Fruit fly (Drosophila melanogaster) Kc167 (cell line): ENCODE measurements around the gene plx.
A peak's percentile ranks its signal among the peaks of the same experiment; 100 is the strongest.

Experiments used
- Myc ChIP-seq: fragments of >200 bp; optimal IDR thresholded peaks from 2 replicates; lab custom pipeline; 2017; ENCODE audit warnings: missing external identifiers
- Sin3A ChIP-seq: fragments of >200 bp; optimal IDR thresholded peaks from 2 replicates; lab custom pipeline; 2018; ENCODE audit warnings: missing external identifiers
- h ChIP-seq: fragments of >200 bp; optimal IDR thresholded peaks from 3 replicates; lab custom pipeline; 2018; ENCODE audit warnings: missing external identifiers
- insv ChIP-seq: fragments of >200 bp; optimal IDR thresholded peaks from 3 replicates; lab custom pipeline; 2018; ENCODE audit warnings: missing external identifiers
- psq ChIP-seq: fragments of >200 bp; optimal IDR thresholded peaks from 2 replicates; lab custom pipeline; 2017; ENCODE audit warnings: missing external identifiers
- ttk ChIP-seq: sonication (Bioruptor generic); optimal IDR thresholded peaks from 2 replicates; lab custom pipeline; 2017; ENCODE audit warnings: missing external identifiers

The plx gene

DNA sequence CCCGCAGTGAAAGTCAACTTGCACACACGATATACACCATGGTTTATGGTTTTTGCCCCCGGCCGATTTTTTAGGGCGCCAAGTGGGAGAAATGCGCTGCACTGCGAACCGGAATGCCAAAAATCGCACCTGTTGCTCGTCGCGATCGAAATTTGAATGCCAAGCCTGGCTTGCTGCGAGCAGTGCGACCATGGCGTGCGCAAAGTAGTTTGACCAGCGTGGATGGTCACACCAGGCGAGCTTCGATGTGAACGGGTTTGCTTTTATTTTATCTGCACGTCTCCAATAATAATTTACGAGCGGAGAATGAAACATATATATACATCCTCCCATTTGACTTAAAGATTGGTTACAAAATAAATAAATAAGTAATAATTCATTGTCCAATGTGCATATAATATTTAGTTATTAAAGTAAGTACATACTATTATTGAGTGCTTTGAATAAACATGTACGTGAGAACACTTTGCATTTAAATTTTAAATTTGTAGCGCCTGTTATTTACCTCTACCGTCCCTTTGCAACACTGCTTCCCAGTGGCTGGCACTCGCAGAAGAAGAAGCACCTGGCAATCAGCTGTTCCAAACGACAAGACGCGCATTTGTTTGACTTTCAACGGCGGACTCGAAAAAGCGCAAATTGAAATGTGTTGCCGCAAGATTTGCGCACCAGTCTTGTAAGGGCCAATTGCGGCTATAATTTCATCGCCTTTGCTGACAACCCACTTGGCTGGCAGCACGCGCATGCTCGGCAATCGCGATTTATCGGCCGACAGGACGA is at the start of gene plx, which contains the start of gene Rab23:
plx (plus strand) TSS at position 587 of the 780 bp plus-strand sequence.
Rab23 (minus strand) TSS at position 166 of the 780 bp plus-strand sequence.
- TF ChIP-seq insv (no peak), psq (lab: Kevin White, UChicago) (no peak), h (lab: Kevin White, UChicago) (no peak), Sin3A (lab: Kevin White, UChicago) (no peak), Myc (lab: Kevin White, UChicago) (no peak), ttk (lab: Kevin White, UChicago) (no peak)

DNA sequence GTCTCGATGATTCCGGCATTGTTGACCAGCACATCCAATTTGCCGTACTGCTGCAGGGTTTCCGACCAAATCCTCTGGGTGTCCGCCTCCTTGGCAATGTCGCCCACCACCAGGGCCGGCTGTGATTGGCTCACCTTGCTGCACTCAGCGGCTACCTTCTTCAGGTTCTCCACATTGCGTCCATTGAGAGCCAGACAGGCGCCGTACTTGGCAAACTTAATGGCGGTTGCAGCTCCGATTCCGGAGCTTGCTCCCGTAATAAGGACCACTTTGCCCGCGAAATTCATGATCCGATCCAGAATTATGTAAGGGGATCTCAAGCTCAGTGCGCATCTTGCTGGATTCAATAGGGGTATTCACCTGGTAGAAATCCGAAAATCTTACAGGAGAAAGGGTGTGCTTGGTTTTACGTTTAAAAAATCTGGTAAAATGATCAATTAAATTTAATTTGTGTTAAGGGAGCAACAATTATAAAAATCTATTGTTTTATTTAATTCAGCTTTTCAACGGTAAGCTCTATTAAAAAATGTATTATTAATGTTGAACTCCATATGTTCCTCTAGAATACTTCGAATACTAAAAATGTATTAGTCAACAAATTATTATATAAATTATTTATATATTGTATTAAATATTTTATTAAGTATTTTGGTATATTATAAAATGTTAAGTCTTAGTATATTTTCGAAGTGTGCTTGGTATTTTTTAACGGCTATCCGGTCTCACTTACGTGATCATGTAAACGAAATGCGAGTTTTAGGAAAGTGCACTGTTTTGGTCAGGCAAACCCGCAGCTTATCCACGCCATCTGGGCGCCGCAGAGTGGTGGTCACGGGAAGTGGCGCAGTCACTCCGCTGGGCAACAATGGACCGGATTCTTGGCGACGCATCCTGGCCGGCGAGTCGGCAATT is 48.9 kb upstream of the plx start, which contains the start of the genes CG31548 and CG12170:
CG31548 (minus strand) TSS at position 334 of the 912 bp plus-strand sequence.
CG12170 (plus strand) TSS at position 716 of the 912 bp plus-strand sequence.
- TF ChIP-seq Myc (lab: Kevin White, UChicago) = no peak
- TF ChIP-seq insv = no peak
- no peak for TF ChIP-seq h (lab: Kevin White, UChicago)

DNA sequence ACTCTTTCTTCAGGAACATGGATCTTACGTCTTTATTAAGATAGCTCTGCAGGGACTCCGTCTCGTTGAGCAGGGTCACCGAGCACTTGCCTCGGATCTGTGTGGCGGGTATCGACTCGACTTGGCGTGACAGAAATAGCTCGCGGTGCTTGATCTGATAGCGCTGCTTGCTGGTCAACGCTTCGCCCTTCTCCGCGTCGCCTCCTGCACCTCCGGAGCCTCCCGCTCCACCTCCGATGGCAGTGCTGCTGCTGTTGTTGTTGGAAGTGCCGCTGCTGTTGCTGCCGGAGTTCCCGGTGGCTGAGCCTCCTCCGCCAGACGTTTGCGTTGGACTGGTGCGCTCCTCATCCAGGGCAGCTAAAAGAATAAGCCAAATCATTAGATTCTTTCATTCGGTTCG is 42.2 kb upstream of the plx start:
- TF ChIP-seq h (lab: Kevin White, UChicago) (no peak), Myc (lab: Kevin White, UChicago) (no peak), ttk (lab: Kevin White, UChicago) (no peak)

DNA sequence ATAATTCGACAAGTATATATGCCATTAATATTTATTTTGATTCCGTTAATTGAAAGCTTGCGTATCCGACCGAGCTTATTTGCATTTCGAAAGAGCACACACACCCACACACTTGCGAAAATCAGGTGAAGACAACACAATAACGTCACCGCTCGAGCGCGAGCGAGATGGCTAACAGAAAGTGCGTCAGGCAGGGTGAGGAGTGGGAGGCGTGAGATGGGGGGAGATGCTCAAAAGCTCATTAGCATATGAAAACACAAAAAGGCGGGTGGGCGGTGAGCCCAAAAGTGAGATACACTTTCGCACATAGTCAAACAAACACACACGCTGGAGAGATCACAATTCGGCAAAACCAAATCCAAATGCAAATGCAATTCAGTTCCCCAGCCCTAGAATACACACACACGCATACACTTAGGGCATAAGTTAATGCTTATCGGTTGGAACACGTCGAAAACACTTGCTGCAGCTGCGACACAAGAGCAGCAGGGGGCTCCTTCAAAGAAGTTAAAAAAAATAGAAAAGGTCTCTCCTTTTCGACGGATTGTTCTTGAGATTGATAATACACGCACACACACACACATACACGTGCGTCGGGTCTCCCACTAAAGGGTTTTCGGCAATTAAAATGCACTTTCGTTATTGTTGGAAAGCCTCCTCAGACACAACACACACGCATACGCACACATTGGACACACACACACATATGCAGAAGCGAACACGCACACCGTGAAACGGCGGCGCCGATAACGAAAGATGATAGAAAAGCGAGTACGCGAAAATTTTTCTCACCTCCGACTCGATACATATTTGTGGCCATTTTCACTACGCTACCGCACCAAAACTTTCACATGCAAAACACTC is 37.7 kb upstream of the plx start:
- TF ChIP-seq psq (lab: Kevin White, UChicago) (no peak), Sin3A (lab: Kevin White, UChicago) (no peak), ttk (lab: Kevin White, UChicago) (no peak), Myc (lab: Kevin White, UChicago) (no peak), insv (no peak), h (lab: Kevin White, UChicago) (no peak)

DNA sequence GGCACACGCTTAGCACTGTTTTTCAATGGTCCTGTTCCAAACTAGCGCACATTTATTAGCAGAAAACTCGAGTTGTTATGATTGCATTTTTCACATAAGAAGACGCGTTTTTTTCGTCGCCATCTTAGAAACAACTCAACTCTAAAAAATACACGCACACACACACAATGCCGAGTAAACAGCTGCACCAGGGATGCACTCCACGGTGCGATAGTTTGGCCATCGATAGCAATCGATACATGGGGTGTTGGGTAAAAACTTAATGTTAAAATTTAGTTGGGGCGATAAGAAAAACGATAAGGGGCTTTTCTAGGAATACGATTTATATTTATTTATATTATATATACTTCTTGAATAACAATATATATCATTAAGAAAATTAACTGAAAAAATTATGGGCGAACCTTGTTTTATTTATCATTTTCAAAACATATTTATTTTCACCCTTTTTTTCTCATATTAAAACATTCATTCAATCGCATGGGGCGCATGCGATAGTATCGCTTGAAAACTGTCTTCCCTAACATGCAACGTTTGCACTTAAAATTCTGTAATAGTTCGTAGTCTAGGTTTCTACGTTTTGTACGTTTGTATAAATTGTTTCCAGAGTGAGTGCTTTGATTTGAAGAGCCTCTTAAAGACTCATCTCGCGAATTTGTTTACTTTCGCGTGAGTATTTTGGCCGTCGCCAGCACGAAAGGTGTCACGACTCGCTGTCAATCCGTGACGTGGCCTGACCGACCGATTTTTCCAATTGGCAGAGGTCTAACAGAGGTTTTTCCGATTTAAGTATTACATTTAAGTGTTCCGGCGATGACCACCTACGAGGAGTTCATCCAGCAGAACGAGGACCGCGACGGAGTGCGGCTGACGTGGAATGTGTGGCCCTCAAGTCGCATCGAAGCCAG is 36.8 kb upstream of the plx start, which contains the start of the genes MTA1-like and Sec23:
MTA1-like (minus strand) TSS at position 170 of the 908 bp plus-strand sequence.
Sec23 (plus strand) TSS at position 497 of the 908 bp plus-strand sequence.
- no peak for TF ChIP-seq psq (lab: Kevin White, UChicago)
- TF ChIP-seq Myc (lab: Kevin White, UChicago) = no peak
- no peak for TF ChIP-seq h (lab: Kevin White, UChicago)
- no peak for TF ChIP-seq ttk (lab: Kevin White, UChicago)
- no peak for TF ChIP-seq Sin3A (lab: Kevin White, UChicago)
- no peak for TF ChIP-seq insv

DNA sequence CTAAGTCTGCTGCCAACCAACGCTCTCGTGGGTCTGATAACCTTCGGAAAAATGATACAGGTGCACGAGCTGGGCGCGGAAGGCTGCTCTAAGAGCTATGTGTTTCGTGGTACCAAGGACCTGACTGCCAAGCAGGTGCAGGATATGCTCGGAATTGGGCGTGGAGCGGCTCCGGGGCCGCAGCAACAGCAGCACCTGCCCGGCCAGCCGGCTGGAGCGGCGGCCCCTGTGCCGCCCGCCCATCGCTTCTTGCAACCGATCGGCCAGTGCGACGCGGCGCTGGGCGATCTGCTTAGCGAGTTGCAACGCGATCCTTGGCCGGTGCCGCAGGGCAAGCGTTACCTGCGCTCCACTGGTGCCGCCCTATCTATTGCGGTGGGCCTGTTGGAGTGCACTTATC is 35.8 kb upstream of the plx start:
- no peak for TF ChIP-seq Sin3A (lab: Kevin White, UChicago)
- TF ChIP-seq ttk (lab: Kevin White, UChicago) = peak; percentile 77
- TF ChIP-seq psq (lab: Kevin White, UChicago) = no peak

DNA sequence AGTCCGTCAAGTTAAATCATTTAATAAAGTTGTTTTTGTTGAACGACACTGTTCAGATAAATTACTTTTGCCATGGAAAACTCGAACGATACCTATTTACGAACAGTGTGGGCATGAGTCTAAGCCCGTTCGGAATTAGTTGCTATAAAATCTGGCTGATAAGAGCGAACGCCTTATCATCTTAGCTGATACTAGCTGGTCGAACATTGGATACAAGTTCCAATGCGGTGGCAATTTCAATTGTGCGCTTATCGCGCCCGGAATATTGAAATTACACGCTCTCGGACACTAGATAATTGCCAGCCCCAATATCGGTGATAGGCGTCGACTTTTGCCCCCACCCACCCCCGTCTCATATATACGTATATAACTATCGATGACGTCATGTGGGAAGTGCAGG is 31.8 kb upstream of the plx start:
- TF ChIP-seq ttk (lab: Kevin White, UChicago) (no peak), insv (no peak)

DNA sequence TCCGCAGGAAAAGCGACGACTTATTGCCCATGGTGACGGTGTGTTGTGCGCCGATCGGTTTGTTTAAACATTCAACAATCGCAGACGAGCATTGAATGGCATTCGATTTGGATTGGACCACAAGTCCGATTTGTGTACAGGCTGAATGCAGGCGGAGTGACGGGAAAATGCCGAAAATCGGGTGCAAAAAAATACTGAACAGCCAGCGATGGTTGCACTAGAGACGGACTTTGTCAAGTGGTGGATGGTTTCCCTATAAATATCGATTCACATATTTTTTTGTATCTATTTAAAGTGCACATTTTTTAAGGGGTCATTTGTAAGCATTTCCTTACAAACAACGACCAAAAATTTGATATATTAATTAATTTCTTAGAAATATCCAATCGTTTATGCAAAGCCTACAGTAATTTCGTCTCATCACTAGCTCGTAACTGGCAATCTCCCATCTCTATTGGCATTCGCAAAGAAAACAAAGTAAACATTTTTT is 30.9 kb upstream of the plx start, which contains the start of the genes elm and MED27:
elm (minus strand) TSS at position 170 of the 490 bp plus-strand sequence.
MED27 (plus strand) TSS at position 448 of the 490 bp plus-strand sequence.
- TF ChIP-seq Sin3A (lab: Kevin White, UChicago) (no peak), insv (no peak), psq (lab: Kevin White, UChicago) (no peak), h (lab: Kevin White, UChicago) (no peak), Myc (lab: Kevin White, UChicago) (no peak), ttk (lab: Kevin White, UChicago) (no peak)

DNA sequence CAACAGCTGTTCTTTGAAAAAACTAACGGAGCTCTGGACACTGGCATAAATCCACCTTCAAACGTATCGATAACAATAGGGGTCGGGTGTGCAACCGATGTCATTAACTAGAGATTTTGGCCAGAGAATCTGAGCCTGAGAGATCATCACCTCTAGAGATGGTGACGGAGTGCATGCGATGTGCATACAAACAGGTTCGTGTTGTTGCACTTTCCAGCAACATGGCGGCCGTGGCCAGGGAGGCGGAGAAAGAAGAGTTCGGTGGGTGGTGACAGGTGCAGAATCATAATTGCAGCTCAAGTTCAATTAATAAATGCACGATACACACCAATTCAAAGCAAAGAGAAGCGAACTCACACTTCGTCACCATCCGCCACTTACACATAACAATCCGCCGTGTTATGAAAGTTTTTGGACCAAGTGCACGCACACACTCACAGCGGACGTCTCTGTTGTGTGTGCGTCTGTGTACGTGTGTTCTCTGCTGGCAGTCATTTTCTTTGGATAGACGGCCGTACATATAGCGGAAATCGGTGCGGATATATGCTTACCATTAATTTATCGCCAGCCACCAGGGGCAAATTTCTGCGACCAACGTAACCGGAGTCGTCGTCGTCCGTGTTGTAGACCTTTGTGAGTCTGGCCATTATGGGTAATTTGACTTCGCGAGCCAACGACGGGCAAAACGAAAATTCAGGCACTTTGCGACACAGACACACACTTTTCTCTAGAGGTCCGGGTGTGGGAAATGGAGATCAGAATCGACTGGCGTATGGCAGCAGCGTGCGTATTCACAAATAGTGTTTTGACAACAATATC is 26.5 kb upstream of the plx start:
- TF ChIP-seq insv (no peak), ttk (lab: Kevin White, UChicago) (no peak), Myc (lab: Kevin White, UChicago) (no peak), h (lab: Kevin White, UChicago) (no peak), psq (lab: Kevin White, UChicago) (no peak), Sin3A (lab: Kevin White, UChicago) (no peak)
